Fruit fly (Drosophila melanogaster) whole organism, adult: Measurements from ENCODE around the gene CG7016.

Experiments
- CG11617 ChIP-seq: fragments of 200-800 bp; sonication (Bioruptor generic); optimal IDR thresholded peaks from 2 replicates; lab custom pipeline; 2017; ENCODE audit warnings: mild to moderate bottlenecking, missing biosample characterization, missing genetic modification reagents, missing genetic modification characterization
- CG12768 ChIP-seq: fragments of 200-800 bp; sonication (Bioruptor generic); optimal IDR thresholded peaks from 2 replicates; lab custom pipeline; 2017; ENCODE audit warnings: missing biosample characterization, missing genetic modification characterization, mild to moderate bottlenecking, moderate library complexity, missing genetic modification reagents
- CG14711 ChIP-seq: fragments of 200-800 bp; sonication (Bioruptor generic); optimal IDR thresholded peaks from 2 replicates; lab custom pipeline; 2018; ENCODE audit warnings: missing biosample characterization, mild to moderate bottlenecking, missing genetic modification characterization, moderate library complexity
- CG1620 ChIP-seq: fragments of 200-800 bp; sonication (Bioruptor generic); optimal IDR thresholded peaks from 2 replicates; lab custom pipeline; 2016; ENCODE audit warnings: missing biosample characterization, missing genetic modification characterization
- CG33017 ChIP-seq: fragments of 200-800 bp; sonication (Bioruptor generic); optimal IDR thresholded peaks from 2 replicates; lab custom pipeline; 2018; ENCODE audit warnings: missing biosample characterization, mild to moderate bottlenecking, missing genetic modification characterization, moderate library complexity
- CG5204 ChIP-seq: fragments of 200-800 bp; sonication (Bioruptor generic); optimal IDR thresholded peaks from 2 replicates; lab custom pipeline; 2016; ENCODE audit warnings: missing biosample characterization, missing genetic modification characterization
- CG7045 ChIP-seq: fragments of 200-800 bp; sonication (Bioruptor generic); optimal IDR thresholded peaks from 2 replicates; lab custom pipeline; 2017; ENCODE audit warnings: missing biosample characterization, mild to moderate bottlenecking, missing genetic modification characterization
- CG7101 ChIP-seq: fragments of 200-800 bp; sonication (Bioruptor generic); optimal IDR thresholded peaks from 2 replicates; lab custom pipeline; 2018; ENCODE audit warnings: missing biosample characterization, mild to moderate bottlenecking, missing genetic modification characterization, moderate library complexity
- Clk ChIP-seq: fragments of 200-800 bp; sonication (Bioruptor generic); optimal IDR thresholded peaks from 2 replicates; lab custom pipeline; 2017; ENCODE audit warnings: missing biosample characterization, missing genetic modification characterization
- Crg-1 ChIP-seq: fragments of 200-800 bp; sonication (Bioruptor generic); optimal IDR thresholded peaks from 2 replicates; lab custom pipeline; 2016; ENCODE audit warnings: missing biosample characterization, missing genetic modification characterization
- Hr96 ChIP-seq: fragments of 200-800 bp; sonication (Bioruptor generic); optimal IDR thresholded peaks from 2 replicates; lab custom pipeline; 2016; ENCODE audit warnings: missing biosample characterization, missing genetic modification characterization
- Mnt ChIP-seq: fragments of 200-800 bp; sonication (Bioruptor generic); optimal IDR thresholded peaks from 2 replicates; lab custom pipeline; 2016; ENCODE audit warnings: missing biosample characterization, mild to moderate bottlenecking, missing genetic modification characterization
- bab1 ChIP-seq: fragments of 200-800 bp; sonication (Bioruptor generic); optimal IDR thresholded peaks from 3 replicates; lab custom pipeline; 2019; ENCODE audit warnings: missing biosample characterization, mild to moderate bottlenecking, missing genetic modification characterization, moderate library complexity
- cic ChIP-seq: fragments of 200-800 bp; sonication (Bioruptor generic); optimal IDR thresholded peaks from 2 replicates; lab custom pipeline; 2017; ENCODE audit warnings: missing biosample characterization, mild to moderate bottlenecking, missing genetic modification characterization, moderate library complexity
- cnc ChIP-seq, 2 experiments: fragments of >200 bp; optimal IDR thresholded peaks; 2 replicates each; lab custom pipeline; 2017
- kay ChIP-seq: fragments of 200-800 bp; sonication (Bioruptor generic); peaks from one replicate; lab custom pipeline; 2016; ENCODE audit warnings: missing biosample characterization, missing genetic modification characterization, borderline replicate concordance
- ovo ChIP-seq: fragments of 200-800 bp; sonication (Bioruptor generic); optimal IDR thresholded peaks from 2 replicates; lab custom pipeline; 2016; ENCODE audit warnings: missing biosample characterization, missing genetic modification characterization
- pad ChIP-seq: fragments of 200-800 bp; sonication (Bioruptor generic); optimal IDR thresholded peaks from 3 replicates; lab custom pipeline; 2017; ENCODE audit warnings: missing biosample characterization, missing genetic modification characterization, mild to moderate bottlenecking, moderate library complexity, missing genetic modification reagents
- tj ChIP-seq: fragments of 200-800 bp; sonication (Bioruptor generic); optimal IDR thresholded peaks from 3 replicates; lab custom pipeline; 2017; ENCODE audit warnings: missing biosample characterization, mild to moderate bottlenecking, missing genetic modification characterization, moderate library complexity
- toe ChIP-seq: fragments of 200-800 bp; sonication (Bioruptor generic); optimal IDR thresholded peaks from 2 replicates; lab custom pipeline; 2016; ENCODE audit warnings: missing biosample characterization, missing genetic modification characterization

CG7016 gene

dm6 chr3R:24866976-24867375 is 4.2 kb downstream of the CG7016 start:
- TF ChIP-seq Clk (GFP tag; lab: Kevin White, UChicago) (no peak), cic (GFP tag; lab: Kevin White, UChicago) (no peak), CG1620 (GFP tag; lab: Kevin White, UChicago) (no peak), Hr96 (GFP tag; lab: Kevin White, UChicago) (no peak), CG7045 (GFP tag; lab: Kevin White, UChicago) (no peak), CG33017 (tag; lab: Kevin White, UChicago) (no peak), toe (GFP tag; lab: Kevin White, UChicago) (no peak), CG7101 (tag; lab: Kevin White, UChicago) (no peak), pad (GFP tag; lab: Kevin White, UChicago) (no peak), CG14711 (tag; lab: Kevin White, UChicago) (no peak), CG11617 (GFP tag; lab: Kevin White, UChicago) (no peak), cnc (optimal IDR thresholded peaks at IDR 0.05; lab: Kevin White, UChicago) (no peak), Crg-1 (GFP tag; lab: Kevin White, UChicago) (no peak), bab1 (GFP tag; lab: Kevin White, UChicago) (no peak), kay (no peak), CG5204 (GFP tag; lab: Kevin White, UChicago) (no peak), tj (no peak), Mnt (no peak), CG12768 (no peak), ovo (GFP tag; lab: Kevin White, UChicago) (no peak)

dm6 chr3R:24867956-24868355 is 5.2 kb downstream of the CG7016 start:
- no peak for TF ChIP-seq CG1620 (GFP tag; lab: Kevin White, UChicago)
- no peak for TF ChIP-seq CG7045 (GFP tag; lab: Kevin White, UChicago)
- no peak for TF ChIP-seq Crg-1 (GFP tag; lab: Kevin White, UChicago)
- TF ChIP-seq tj, result no peak
- no peak for TF ChIP-seq CG5204 (GFP tag; lab: Kevin White, UChicago)
- TF ChIP-seq cic (GFP tag; lab: Kevin White, UChicago), result no peak
- TF ChIP-seq pad (GFP tag; lab: Kevin White, UChicago), result no peak
- TF ChIP-seq CG7101 (tag; lab: Kevin White, UChicago), result no peak
- TF ChIP-seq CG11617 (GFP tag; lab: Kevin White, UChicago), result no peak
- TF ChIP-seq CG33017 (tag; lab: Kevin White, UChicago), result no peak
- no peak for TF ChIP-seq kay
- TF ChIP-seq Hr96 (GFP tag; lab: Kevin White, UChicago), result no peak
- TF ChIP-seq CG12768, result no peak
- no peak for TF ChIP-seq Clk (GFP tag; lab: Kevin White, UChicago)
- no peak for TF ChIP-seq ovo (GFP tag; lab: Kevin White, UChicago)
- TF ChIP-seq Mnt, result no peak

- peak; percentile 57 for TF ChIP-seq bab1 (GFP tag; lab: Kevin White, UChicago)
- no peak for TF ChIP-seq cic (GFP tag; lab: Kevin White, UChicago)
- TF ChIP-seq toe (GFP tag; lab: Kevin White, UChicago), result no peak
- no peak for TF ChIP-seq cnc (optimal IDR thresholded peaks at IDR 0.05; lab: Kevin White, UChicago)
- no peak for TF ChIP-seq Crg-1 (GFP tag; lab: Kevin White, UChicago)
- peak; percentile 13 for TF ChIP-seq CG7101 (tag; lab: Kevin White, UChicago)
- TF ChIP-seq kay, result no peak
- no peak for TF ChIP-seq Clk (GFP tag; lab: Kevin White, UChicago)
- TF ChIP-seq CG12768, result no peak
- TF ChIP-seq ovo (GFP tag; lab: Kevin White, UChicago), result peak; percentile 57
- TF ChIP-seq pad (GFP tag; lab: Kevin White, UChicago), result peak; percentile 32
- TF ChIP-seq CG1620 (GFP tag; lab: Kevin White, UChicago), result no peak
Measured at dm6 chr3R:24870389-24871048, 7.8 kb downstream of the CG7016 start, which contains the start of gene CycB3. CycB3 (minus strand) TSS chr3R:24870816.

dm6 chr3R:24875939-24876842 is 13.5 kb downstream of the CG7016 start, which contains the start of gene CG3744:
CG3744 (minus strand) TSS chr3R:24876654.
- TF ChIP-seq CG14711 (tag; lab: Kevin White, UChicago) (peak; percentile 70), CG1620 (GFP tag; lab: Kevin White, UChicago) (peak; percentile 80), bab1 (GFP tag; lab: Kevin White, UChicago) (peak; percentile 80), toe (GFP tag; lab: Kevin White, UChicago) (peak; percentile 84), CG7101 (tag; lab: Kevin White, UChicago) (peak; percentile 83), Mnt (no peak), Clk (GFP tag; lab: Kevin White, UChicago) (peak; percentile 82), kay (no peak), Crg-1 (GFP tag; lab: Kevin White, UChicago) (peak; percentile 79), cic (GFP tag; lab: Kevin White, UChicago) (peak; percentile 50), ovo (GFP tag; lab: Kevin White, UChicago) (peak; percentile 84), cnc (optimal IDR thresholded peaks at IDR 0.05; lab: Kevin White, UChicago) (no peak), Hr96 (GFP tag; lab: Kevin White, UChicago) (peak; percentile 50), tj (peak; percentile 34), CG33017 (tag; lab: Kevin White, UChicago) (peak; percentile 82), CG7045 (GFP tag; lab: Kevin White, UChicago) (peak; percentile 87), CG11617 (GFP tag; lab: Kevin White, UChicago) (peak; percentile 81), CG12768 (peak; percentile 85), pad (GFP tag; lab: Kevin White, UChicago) (peak; percentile 67), CG5204 (GFP tag; lab: Kevin White, UChicago) (peak; percentile 72)
